Fruit fly (Drosophila melanogaster) whole organism, embryonic: ENCODE results near the gene CG3764.

Experiments
- Ada2b ChIP-seq: fragments of 200-800 bp; sonication (Bioruptor generic); IDR thresholded peaks from 2 replicates; pipeline ENCODE4 v1.3.6; 2022; ENCODE audit warnings: missing biosample characterization, missing genetic modification characterization
- Blimp-1 ChIP-seq: fragments of 200-800 bp; sonication (Bioruptor generic); optimal IDR thresholded peaks from 3 replicates; lab custom pipeline; 2018; ENCODE audit warnings: missing biosample characterization, missing genetic modification characterization, mild to moderate bottlenecking, moderate library complexity, missing genetic modification reagents
- CG10267 ChIP-seq: fragments of 200-800 bp; sonication (Bioruptor generic); optimal IDR thresholded peaks from 2 replicates; lab custom pipeline; 2018; ENCODE audit warnings: missing biosample characterization, mild to moderate bottlenecking, missing genetic modification characterization, moderate library complexity
- CG10654 ChIP-seq: fragments of 200-800 bp; sonication (Bioruptor generic); optimal IDR thresholded peaks from 2 replicates; lab custom pipeline; 2016; ENCODE audit warnings: missing biosample characterization, missing genetic modification characterization
- CG10979 ChIP-seq: fragments of 200-800 bp; sonication (Bioruptor generic); optimal IDR thresholded peaks from 2 replicates; lab custom pipeline; 2018; ENCODE audit warnings: missing biosample characterization, mild to moderate bottlenecking, missing genetic modification characterization, moderate library complexity
- CG12104 ChIP-seq: fragments of 200-800 bp; sonication (Bioruptor generic); optimal IDR thresholded peaks from 3 replicates; lab custom pipeline; 2016; ENCODE audit warnings: missing biosample characterization, missing genetic modification characterization
- CG1233 ChIP-seq: fragments of 200-800 bp; sonication (Bioruptor generic); optimal IDR thresholded peaks from 4 replicates; lab custom pipeline; 2018; ENCODE audit warnings: missing biosample characterization, mild to moderate bottlenecking, missing genetic modification characterization
- CG12769 ChIP-seq: fragments of 200-800 bp; sonication (Bioruptor generic); optimal IDR thresholded peaks from 2 replicates; lab custom pipeline; 2019; ENCODE audit warnings: missing biosample characterization, mild to moderate bottlenecking, missing genetic modification characterization, moderate library complexity
- CG13894 ChIP-seq: fragments of 200-800 bp; sonication (Bioruptor generic); optimal IDR thresholded peaks from 3 replicates; lab custom pipeline; 2018; ENCODE audit warnings: missing biosample characterization, mild to moderate bottlenecking, missing genetic modification characterization, moderate library complexity
- CG14014 ChIP-seq: fragments of 200-800 bp; sonication (Bioruptor generic); IDR thresholded peaks from 2 replicates; pipeline ENCODE4 v1.3.6; 2022; ENCODE audit warnings: missing biosample characterization, missing genetic modification characterization
- CG14441 ChIP-seq: fragments of 200-800 bp; sonication (Bioruptor generic); IDR thresholded peaks from 2 replicates; pipeline ENCODE4 v1.3.6; 2022; ENCODE audit warnings: missing biosample characterization, missing genetic modification characterization
- CG14667 ChIP-seq: fragments of 200-800 bp; sonication (Bioruptor generic); IDR thresholded peaks from 2 replicates; pipeline ENCODE4 v1.3.6; 2022; ENCODE audit warnings: missing biosample characterization, missing genetic modification characterization
- CG16863 ChIP-seq: fragments of 200-800 bp; sonication (Bioruptor generic); optimal IDR thresholded peaks from 3 replicates; lab custom pipeline; 2016; ENCODE audit warnings: missing biosample characterization, missing genetic modification characterization
- CG2678 ChIP-seq: fragments of 200-800 bp; sonication (Bioruptor generic); optimal IDR thresholded peaks from 3 replicates; lab custom pipeline; 2019; ENCODE audit warnings: missing biosample characterization, mild to moderate bottlenecking, missing genetic modification characterization, moderate library complexity
- CG2875 ChIP-seq: fragments of 200-800 bp; sonication (Bioruptor generic); optimal IDR thresholded peaks from 2 replicates; lab custom pipeline; 2017; ENCODE audit warnings: missing biosample characterization, mild to moderate bottlenecking, missing genetic modification characterization, missing genetic modification reagents
- CG3065 ChIP-seq: fragments of 200-800 bp; sonication (Bioruptor generic); optimal IDR thresholded peaks from 2 replicates; lab custom pipeline; 2016; ENCODE audit warnings: missing biosample characterization, missing genetic modification characterization
- CG3847 ChIP-seq: fragments of 200-800 bp; sonication (Bioruptor generic); IDR thresholded peaks from 2 replicates; pipeline ENCODE4 v1.3.6; 2022; ENCODE audit warnings: missing biosample characterization, missing genetic modification characterization
- CG43689 ChIP-seq: fragments of 200-800 bp; sonication (Bioruptor generic); IDR thresholded peaks from 2 replicates; pipeline ENCODE4 v1.3.6; 2022; ENCODE audit warnings: missing biosample characterization, missing genetic modification characterization
- CG4854 ChIP-seq: fragments of 200-800 bp; sonication (Bioruptor generic); optimal IDR thresholded peaks from 2 replicates; lab custom pipeline; 2016; ENCODE audit warnings: missing biosample characterization, missing genetic modification characterization, inconsistent platforms
- CG5245 ChIP-seq: fragments of 200-800 bp; sonication (Bioruptor generic); optimal IDR thresholded peaks from 3 replicates; lab custom pipeline; 2016; ENCODE audit warnings: missing biosample characterization, missing genetic modification characterization
- CG5953 ChIP-seq: fragments of 200-800 bp; sonication (Bioruptor generic); IDR thresholded peaks from 2 replicates; pipeline ENCODE4 v1.3.6; 2022; ENCODE audit warnings: missing biosample characterization, missing genetic modification characterization
- CG7839 ChIP-seq: fragments of 200-800 bp; sonication (Bioruptor generic); optimal IDR thresholded peaks from 3 replicates; lab custom pipeline; 2018; ENCODE audit warnings: missing biosample characterization, mild to moderate bottlenecking, missing genetic modification characterization, moderate library complexity
- CG8290 ChIP-seq, 3 experiments: fragments of 200-800 bp; sonication (Bioruptor generic); optimal IDR thresholded peaks; 2 replicates each; lab custom pipeline; 2016 to 2019; ENCODE audit warnings: missing biosample characterization in 3 of 3, missing genetic modification characterization in 3 of 3, mild to moderate bottlenecking in 2 of 3, moderate library complexity in 1 of 3
- Dbx ChIP-seq: fragments of 200-800 bp; sonication (Bioruptor generic); IDR thresholded peaks from 3 replicates; pipeline ENCODE4 v1.3.6; 2022; ENCODE audit warnings: missing biosample characterization, missing genetic modification characterization
- Dfd ChIP-seq, 2 experiments: fragments of >200 bp; optimal IDR thresholded peaks; 2 replicates each; lab custom pipeline; 2017; ENCODE audit warnings: missing biosample characterization in 2 of 2, missing genetic modification characterization in 2 of 2
- Dref ChIP-seq: fragments of 200-800 bp; sonication (Bioruptor generic); IDR thresholded peaks from 2 replicates; pipeline ENCODE4 v1.3.6; 2022; ENCODE audit warnings: missing biosample characterization, missing genetic modification characterization
- Eip74EF ChIP-seq, 2 experiments: fragments of 200-800 bp in 1 of 2; fragments of >200 bp in 1 of 2; sonication (Bioruptor generic) in 1 of 2; optimal IDR thresholded peaks; 2 replicates each; lab custom pipeline; 2017 to 2019; ENCODE audit warnings: missing biosample characterization in 2 of 2, missing genetic modification characterization in 2 of 2, mild to moderate bottlenecking in 1 of 2, moderate library complexity in 1 of 2
- HLH54F ChIP-seq: fragments of 200-800 bp; sonication (Bioruptor generic); optimal IDR thresholded peaks from 3 replicates; lab custom pipeline; 2016; ENCODE audit warnings: missing biosample characterization, missing genetic modification characterization
- HmgZ ChIP-seq: fragments of 200-800 bp; sonication (Bioruptor generic); optimal IDR thresholded peaks from 2 replicates; lab custom pipeline; 2018; ENCODE audit warnings: missing biosample characterization, mild to moderate bottlenecking, missing genetic modification characterization
- MBD-R2 ChIP-seq: fragments of 200-800 bp; sonication (Bioruptor generic); IDR thresholded peaks from 2 replicates; pipeline ENCODE4 v1.3.6; 2022; ENCODE audit warnings: missing biosample characterization, missing genetic modification characterization
- Xbp1 ChIP-seq: fragments of 200-800 bp; sonication (Bioruptor generic); optimal IDR thresholded peaks from 3 replicates; lab custom pipeline; 2016; ENCODE audit warnings: missing biosample characterization, mild to moderate bottlenecking, missing genetic modification characterization
- al ChIP-seq: fragments of 200-800 bp; sonication (Bioruptor generic); IDR thresholded peaks from 2 replicates; pipeline ENCODE4 v1.3.6; 2022; ENCODE audit warnings: missing biosample characterization, missing genetic modification characterization
- bowl ChIP-seq: fragments of 200-800 bp; sonication (Bioruptor generic); IDR thresholded peaks from 2 replicates; pipeline ENCODE4 v1.3.6; 2022; ENCODE audit warnings: missing biosample characterization, missing genetic modification characterization
- cg ChIP-seq: fragments of 200-800 bp; sonication (Bioruptor generic); optimal IDR thresholded peaks from 3 replicates; lab custom pipeline; 2019; ENCODE audit warnings: missing biosample characterization, mild to moderate bottlenecking, missing genetic modification characterization, moderate library complexity
- crp ChIP-seq, 2 experiments: fragments of 200-800 bp; sonication (Bioruptor generic); optimal IDR thresholded peaks; 2 replicates in 1 of 2; 3 replicates in 1 of 2; lab custom pipeline; 2017; ENCODE audit warnings: missing biosample characterization in 2 of 2, missing genetic modification characterization in 2 of 2, mild to moderate bottlenecking in 1 of 2, moderate library complexity in 1 of 2
- disco-r ChIP-seq: fragments of 200-800 bp; sonication (Bioruptor generic); optimal IDR thresholded peaks from 2 replicates; lab custom pipeline; 2016; ENCODE audit warnings: missing biosample characterization, missing genetic modification characterization
- dmrt99B ChIP-seq: fragments of 200-800 bp; sonication (Bioruptor generic); optimal IDR thresholded peaks from 2 replicates; lab custom pipeline; 2018; ENCODE audit warnings: missing biosample characterization, mild to moderate bottlenecking, missing genetic modification characterization, moderate library complexity
- esg ChIP-seq: fragments of 200-800 bp; sonication (Bioruptor generic); conservative IDR thresholded peaks from 2 replicates; pipeline ENCODE4 v1.3.6; 2022; ENCODE audit warnings: missing biosample characterization, missing genetic modification characterization
- mam ChIP-seq: fragments of 200-800 bp; sonication (Bioruptor generic); optimal IDR thresholded peaks from 3 replicates; lab custom pipeline; 2016; ENCODE audit warnings: missing biosample characterization, missing genetic modification characterization
- onecut ChIP-seq: fragments of 200-800 bp; sonication (Bioruptor generic); IDR thresholded peaks from 2 replicates; pipeline ENCODE4 v1.3.6; 2022; ENCODE audit warnings: missing biosample characterization, missing genetic modification characterization
- psq ChIP-seq: fragments of 200-800 bp; sonication (Bioruptor generic); optimal IDR thresholded peaks from 2 replicates; lab custom pipeline; 2017; ENCODE audit warnings: missing biosample characterization, missing genetic modification characterization
- sim ChIP-seq: fragments of 200-800 bp; sonication (Bioruptor generic); IDR thresholded peaks from 2 replicates; pipeline ENCODE4 v1.3.6; 2022; ENCODE audit warnings: missing biosample characterization, missing genetic modification characterization
- slbo ChIP-seq: fragments of 200-800 bp; sonication (Bioruptor generic); IDR thresholded peaks from 2 replicates; pipeline ENCODE4 v1.3.6; 2022; ENCODE audit warnings: missing biosample characterization, missing genetic modification characterization
- sug ChIP-seq: fragments of 200-800 bp; optimal IDR thresholded peaks from 2 replicates; lab custom pipeline; 2019; ENCODE audit warnings: missing biosample characterization, mild to moderate bottlenecking, missing genetic modification characterization, moderate library complexity
- tap ChIP-seq: fragments of 200-800 bp; optimal IDR thresholded peaks from 3 replicates; lab custom pipeline; 2019; ENCODE audit warnings: missing biosample characterization, mild to moderate bottlenecking, missing genetic modification characterization, moderate library complexity
- tin ChIP-seq: fragments of 200-800 bp; sonication (Bioruptor generic); optimal IDR thresholded peaks from 3 replicates; lab custom pipeline; 2016; ENCODE audit warnings: missing biosample characterization, missing genetic modification characterization
- tll ChIP-seq, 2 experiments: fragments of 200-800 bp in 1 of 2; fragments of >200 bp in 1 of 2; sonication (Bioruptor generic) in 1 of 2; optimal IDR thresholded peaks; 2 replicates each; lab custom pipeline; 2017 to 2019; ENCODE audit warnings: missing biosample characterization in 2 of 2, missing genetic modification characterization in 2 of 2, mild to moderate bottlenecking in 1 of 2, moderate library complexity in 1 of 2
- tx ChIP-seq: fragments of 200-800 bp; sonication (Bioruptor generic); optimal IDR thresholded peaks from 2 replicates; lab custom pipeline; 2016; ENCODE audit warnings: missing biosample characterization, missing genetic modification characterization
- yki ChIP-seq: fragments of >200 bp; optimal IDR thresholded peaks from 3 replicates; lab custom pipeline; 2018

CG3764 gene

dm6 chr3L:16956768-16957533 is 55.4 kb downstream of the CG3764 start (continued):
- TF ChIP-seq tx (GFP tag; lab: Kevin White, UChicago) (peak; percentile 28), mam (GFP tag; lab: Kevin White, UChicago) (peak; percentile 62), CG14441 (GFP tag; lab: Robert Waterston, UW) (peak; percentile 75), CG43689 (GFP tag; lab: Robert Waterston, UW) (no peak), CG4854 (GFP tag; lab: Kevin White, UChicago) (peak; percentile 11), crp (GFP tag; optimal IDR thresholded peaks at IDR 0.05; lab: Kevin White, UChicago) (no peak), CG5245 (GFP tag; lab: Kevin White, UChicago) (peak; percentile 23), sug (tag; lab: Kevin White, UChicago) (peak; percentile 59), onecut (peak; percentile 63), CG12769 (tag; lab: Kevin White, UChicago) (peak; percentile 71), CG5953 (GFP tag; lab: Robert Waterston, UW) (peak; percentile 56), CG7839 (tag; lab: Kevin White, UChicago) (peak; percentile 72), Blimp-1 (GFP tag; lab: Kevin White, UChicago) (peak; percentile 79), tin (GFP tag; lab: Kevin White, UChicago) (peak; percentile 1), CG13894 (tag; lab: Kevin White, UChicago) (peak; percentile 28), CG16863 (peak; percentile 39), psq (GFP tag; lab: Kevin White, UChicago) (peak; percentile 4), CG3847 (GFP tag; lab: Robert Waterston, UW) (peak; percentile 63), slbo (peak; percentile 79), HmgZ (tag; lab: Kevin White, UChicago) (peak; percentile 59), bowl (no peak), CG12104 (peak; percentile 25), CG2678 (peak; percentile 38), dmrt99B (peak; percentile 73), CG8290 (GFP tag; optimal IDR thresholded peaks at IDR 0.05; lab: Kevin White, UChicago) (no peak), CG8290 (tag; optimal IDR thresholded peaks at IDR 0.05; lab: Kevin White, UChicago) (peak in 1 of 2 experiments; percentile 36), cg (GFP tag; lab: Kevin White, UChicago) (peak; percentile 20), sim (peak; percentile 65), HLH54F (GFP tag; lab: Kevin White, UChicago) (peak; percentile 21), CG14014 (peak; percentile 75), CG1233 (GFP tag; lab: Kevin White, UChicago) (no peak), CG10267 (tag; lab: Kevin White, UChicago) (peak; percentile 71), CG2875 (no peak), tap (tag; lab: Kevin White, UChicago) (peak; percentile 75), CG10654 (GFP tag; lab: Kevin White, UChicago) (peak; percentile 15), Dfd (GFP tag; optimal IDR thresholded peaks at IDR 0.05; lab: Kevin White, UChicago) (no peak), Xbp1 (GFP tag; lab: Kevin White, UChicago) (peak; percentile 63), disco-r (GFP tag; lab: Kevin White, UChicago) (peak; percentile 2), CG10979 (tag; lab: Kevin White, UChicago) (peak; percentile 60), Dbx (peak; percentile 74), Ada2b (peak; percentile 83), tll (GFP tag; optimal IDR thresholded peaks at IDR 0.05; lab: Kevin White, UChicago) (peak in 1 of 2 experiments; percentile 7), CG3065 (GFP tag; lab: Kevin White, UChicago) (peak; percentile 47), al (GFP tag; lab: Robert Waterston, UW) (peak; percentile 69), esg (peak; percentile 42), Dref (GFP tag; lab: Robert Waterston, UW) (0 out of 2 replicates have a peak, but pooled peaks have one; percentile 6), yki (lab: Kevin White, UChicago) (no peak), Eip74EF (GFP tag; optimal IDR thresholded peaks at IDR 0.05; lab: Kevin White, UChicago) (peak in 1 of 2 experiments; percentile 74), MBD-R2 (GFP tag; lab: Robert Waterston, UW) (peak; percentile 32; the same call in 1 of the 2 replicates), CG14667 (GFP tag; lab: Robert Waterston, UW) (peak; percentile 43)
